Worm (Caenorhabditis elegans) whole organism, late embryonic: ENCODE data around the gene C23H3.9.

ENCODE experiments used
- F13H6.1 ChIP-seq: sonication (generic microtip); optimal IDR thresholded peaks from 2 replicates; lab custom pipeline; 2016; ENCODE audit warnings: missing genetic modification characterization, missing compliant biosample characterization
- ama-1 ChIP-seq: fragments of 150-350 bp; optimal IDR thresholded peaks from 2 replicates; lab custom pipeline; 2014
- ceh-18 ChIP-seq: sonication (generic microtip); optimal IDR thresholded peaks from 2 replicates; lab custom pipeline; 2016; ENCODE audit warnings: missing genetic modification characterization, missing compliant biosample characterization
- ceh-2 ChIP-seq: sonication (generic microtip); optimal IDR thresholded peaks from 2 replicates; lab custom pipeline; 2016; ENCODE audit warnings: missing genotype, missing genetic modification characterization, missing compliant biosample characterization
- ceh-22 ChIP-seq: sonication (generic microtip); optimal IDR thresholded peaks from 2 replicates; lab custom pipeline; 2017; ENCODE audit warnings: missing biosample characterization, missing genetic modification characterization
- ceh-30 ChIP-seq: fragments of 150-350 bp; optimal IDR thresholded peaks from 2 replicates; lab custom pipeline; 2014; ENCODE audit warnings: missing biosample characterization, missing genetic modification characterization
- ceh-31 ChIP-seq: sonication (generic microtip); optimal IDR thresholded peaks from 2 replicates; lab custom pipeline; 2016; ENCODE audit warnings: missing genetic modification characterization, missing compliant biosample characterization
- ceh-34 ChIP-seq: sonication (generic microtip); optimal IDR thresholded peaks from 2 replicates; lab custom pipeline; 2016; ENCODE audit warnings: mild to moderate bottlenecking, missing genetic modification characterization, missing compliant biosample characterization
- ceh-45 ChIP-seq: fragments of 200-800 bp; sonication (Bioruptor generic); IDR thresholded peaks from 2 replicates; pipeline ENCODE4 v1.3.6; 2022; ENCODE audit warnings: missing genetic modification reagents, missing genetic modification characterization, missing compliant biosample characterization
- ceh-9 ChIP-seq: sonication (generic microtip); optimal IDR thresholded peaks from 2 replicates; lab custom pipeline; 2016; ENCODE audit warnings: mild to moderate bottlenecking, missing genetic modification characterization, inconsistent platforms, missing compliant biosample characterization
- dve-1 ChIP-seq: sonication (generic microtip); optimal IDR thresholded peaks from 2 replicates; lab custom pipeline; 2017; ENCODE audit warnings: antibody characterized with exemption, mild to moderate bottlenecking, missing genetic modification characterization, missing compliant biosample characterization
- elt-2 ChIP-seq: sonication (generic microtip); optimal IDR thresholded peaks from 2 replicates; lab custom pipeline; 2016; ENCODE audit warnings: missing genetic modification reagents, missing genetic modification characterization, missing compliant biosample characterization
- ets-4 ChIP-seq: sonication (generic microtip); optimal IDR thresholded peaks from 2 replicates; lab custom pipeline; 2016; ENCODE audit warnings: missing genetic modification characterization, missing compliant biosample characterization
- eyg-1 ChIP-seq: sonication (generic microtip); optimal IDR thresholded peaks from 2 replicates; lab custom pipeline; 2016; ENCODE audit warnings: missing genotype, missing genetic modification characterization, missing compliant biosample characterization
- fkh-6 ChIP-seq: sonication (generic microtip); optimal IDR thresholded peaks from 2 replicates; lab custom pipeline; 2016; ENCODE audit warnings: missing genetic modification characterization, missing compliant biosample characterization
- gmeb-2 ChIP-seq: sonication (generic microtip); optimal IDR thresholded peaks from 2 replicates; lab custom pipeline; 2016; ENCODE audit warnings: missing genetic modification characterization, inconsistent platforms, missing compliant biosample characterization
- hlh-30 ChIP-seq: sonication (generic microtip); optimal IDR thresholded peaks from 2 replicates; lab custom pipeline; 2017; ENCODE audit warnings: antibody characterized with exemption, missing genetic modification characterization, missing compliant biosample characterization; ENCODE audit not compliant: insufficient read depth
- hlh-6 ChIP-seq: sonication (generic microtip); optimal IDR thresholded peaks from 2 replicates; lab custom pipeline; 2016; ENCODE audit warnings: missing genotype, missing genetic modification characterization, missing compliant biosample characterization
- hlh-8 ChIP-seq: sonication (generic microtip); optimal IDR thresholded peaks from 2 replicates; lab custom pipeline; 2016; ENCODE audit warnings: missing genotype, missing genetic modification characterization, missing compliant biosample characterization
- lim-6 ChIP-seq: sonication (generic microtip); optimal IDR thresholded peaks from 2 replicates; lab custom pipeline; 2016; ENCODE audit warnings: missing genetic modification characterization, missing compliant biosample characterization
- madf-2 ChIP-seq: sonication (generic microtip); optimal IDR thresholded peaks from 2 replicates; lab custom pipeline; 2017; ENCODE audit warnings: missing genetic modification characterization, missing compliant biosample characterization
- mec-3 ChIP-seq: sonication (generic microtip); optimal IDR thresholded peaks from 2 replicates; lab custom pipeline; 2016; ENCODE audit warnings: borderline replicate concordance, missing genetic modification characterization, missing compliant biosample characterization
- nfya-1 ChIP-seq: sonication (generic microtip); optimal IDR thresholded peaks from 2 replicates; lab custom pipeline; 2017; ENCODE audit warnings: missing genetic modification characterization, mild to moderate bottlenecking, missing compliant biosample characterization, antibody characterized with exemption, moderate library complexity
- nhr-11 ChIP-seq: fragments of 150-350 bp; optimal IDR thresholded peaks from 2 replicates; lab custom pipeline; 2014; ENCODE audit warnings: missing biosample characterization, missing genetic modification characterization
- nhr-232 ChIP-seq: sonication (generic microtip); optimal IDR thresholded peaks from 2 replicates; lab custom pipeline; 2016; ENCODE audit warnings: missing genetic modification characterization, missing compliant biosample characterization
- pag-3 ChIP-seq: sonication (generic microtip); optimal IDR thresholded peaks from 2 replicates; lab custom pipeline; 2016; ENCODE audit warnings: missing compliant biosample characterization, missing genetic modification characterization, borderline replicate concordance
- pat-9 ChIP-seq: fragments of 200-800 bp; sonication (Bioruptor generic); optimal IDR thresholded peaks from 2 replicates; lab custom pipeline; 2018; ENCODE audit warnings: mild to moderate bottlenecking, missing genetic modification characterization, moderate library complexity, missing compliant biosample characterization
- pax-1 ChIP-seq: fragments of 150-350 bp; optimal IDR thresholded peaks from 2 replicates; lab custom pipeline; 2014; ENCODE audit warnings: missing biosample characterization, missing genetic modification characterization
- pha-2 ChIP-seq: sonication (generic microtip); optimal IDR thresholded peaks from 2 replicates; lab custom pipeline; 2017; ENCODE audit warnings: mild to moderate bottlenecking, missing genetic modification characterization, missing compliant biosample characterization
- pha-4 ChIP-seq: fragments of 150-350 bp; optimal IDR thresholded peaks from 2 replicates; lab custom pipeline; 2018; ENCODE audit warnings: missing biosample characterization, missing genetic modification reagents, missing genetic modification characterization
- pqm-1 ChIP-seq: sonication (generic microtip); optimal IDR thresholded peaks from 2 replicates; lab custom pipeline; 2016; ENCODE audit warnings: missing genetic modification characterization, missing compliant biosample characterization
- pros-1 ChIP-seq: fragments of 150-350 bp; optimal IDR thresholded peaks from 2 replicates; lab custom pipeline; 2014; ENCODE audit warnings: missing biosample characterization, missing genetic modification reagents, missing genetic modification characterization
- ref-2 ChIP-seq: sonication (generic microtip); optimal IDR thresholded peaks from 2 replicates; lab custom pipeline; 2016; ENCODE audit warnings: missing genetic modification characterization, missing compliant biosample characterization
- rnt-1 ChIP-seq: sonication (generic microtip); optimal IDR thresholded peaks from 2 replicates; lab custom pipeline; 2016; ENCODE audit warnings: missing genetic modification characterization, missing compliant biosample characterization
- sdc-2 ChIP-seq: sonication (generic microtip); optimal IDR thresholded peaks from 2 replicates; lab custom pipeline; 2016; ENCODE audit warnings: missing genotype, missing genetic modification characterization, missing compliant biosample characterization
- sox-2 ChIP-seq: fragments of 200-800 bp; sonication (Bioruptor generic); IDR thresholded peaks from 2 replicates; pipeline ENCODE4 v1.3.6; 2022; ENCODE audit warnings: missing genetic modification reagents, missing genetic modification characterization, missing compliant biosample characterization
- syd-9 ChIP-seq: sonication (generic microtip); optimal IDR thresholded peaks from 2 replicates; lab custom pipeline; 2016; ENCODE audit warnings: mild to moderate bottlenecking, missing genetic modification characterization, moderate library complexity, missing compliant biosample characterization
- tbx-2 ChIP-seq: sonication (generic microtip); optimal IDR thresholded peaks from 2 replicates; lab custom pipeline; 2016; ENCODE audit warnings: missing genetic modification characterization, missing compliant biosample characterization
- tbx-7 ChIP-seq: sonication (generic microtip); optimal IDR thresholded peaks from 2 replicates; lab custom pipeline; 2016; ENCODE audit warnings: missing genotype, missing genetic modification characterization, missing compliant biosample characterization
- ttx-3 ChIP-seq: sonication (generic microtip); optimal IDR thresholded peaks from 2 replicates; lab custom pipeline; 2016; ENCODE audit warnings: missing genetic modification reagents, missing genetic modification characterization, missing compliant biosample characterization
- unc-42 ChIP-seq: sonication (generic microtip); optimal IDR thresholded peaks from 2 replicates; lab custom pipeline; 2016; ENCODE audit warnings: missing genotype, missing genetic modification characterization, missing compliant biosample characterization
- unc-55 ChIP-seq: sonication (generic microtip); optimal IDR thresholded peaks from 2 replicates; lab custom pipeline; 2017; ENCODE audit warnings: missing biosample characterization, missing genetic modification reagents, missing genetic modification characterization
- zip-5 ChIP-seq: sonication (generic microtip); optimal IDR thresholded peaks from 2 replicates; lab custom pipeline; 2016; ENCODE audit warnings: missing genetic modification characterization, missing compliant biosample characterization

C23H3.9 gene

DNA sequence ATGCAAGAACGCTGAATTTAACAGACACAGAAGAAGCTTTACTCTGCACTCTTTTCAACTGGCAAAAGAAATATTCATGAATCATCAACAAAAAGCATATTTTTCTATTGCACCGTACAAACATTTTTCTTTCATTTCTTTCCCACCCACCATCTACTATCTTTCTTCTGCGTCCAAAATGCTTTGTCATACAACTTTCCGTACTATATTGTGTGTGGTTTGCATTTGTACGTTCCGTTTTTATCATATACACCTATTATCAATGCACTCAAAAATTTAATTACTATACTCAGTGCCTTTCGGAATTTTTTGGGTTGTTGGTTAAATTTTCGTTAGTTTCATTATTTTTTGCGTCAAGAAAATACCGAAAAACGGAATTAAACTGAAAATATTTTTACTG lies 11.4 kb downstream of the C23H3.9 start:
- TF ChIP-seq ceh-45 (GFP tag; lab: Robert Waterston, UW): no peak
- TF ChIP-seq, all 69 proteins: peak for 0

- peak; percentile 3 for TF ChIP-seq pqm-1 (tag; lab: Kevin White, UChicago)
- peak; percentile 84 for TF ChIP-seq eyg-1
- TF ChIP-seq ceh-22: no peak
- no peak for TF ChIP-seq lim-6 (tag; lab: Kevin White, UChicago)
- TF ChIP-seq ama-1: no peak
- peak; percentile 79 for TF ChIP-seq ceh-31 (tag; lab: Kevin White, UChicago)
- peak; percentile 39 for TF ChIP-seq elt-2 (tag; lab: Kevin White, UChicago)
- peak; percentile 28 for TF ChIP-seq mec-3 (tag; lab: Kevin White, UChicago)
- no peak for TF ChIP-seq ttx-3 (tag; lab: Kevin White, UChicago)
- TF ChIP-seq syd-9 (tag; lab: Kevin White, UChicago): peak; percentile 17
- peak; percentile 31 for TF ChIP-seq dve-1 (tag; lab: Kevin White, UChicago)
- peak; percentile 31 for TF ChIP-seq rnt-1 (tag; lab: Kevin White, UChicago)
- no peak for TF ChIP-seq pag-3
- peak; percentile 92 for TF ChIP-seq ref-2 (tag; lab: Kevin White, UChicago)
- no peak for TF ChIP-seq ceh-45 (GFP tag; lab: Robert Waterston, UW)
- peak; percentile 67 for TF ChIP-seq sox-2 (GFP tag; lab: Robert Waterston, UW)
- TF ChIP-seq fkh-6: no peak
- no peak for TF ChIP-seq nhr-11 (tag; lab: Kevin White, UChicago)
- TF ChIP-seq pros-1 (tag; lab: Kevin White, UChicago): peak; percentile 83
- TF ChIP-seq nfya-1 (tag; lab: Kevin White, UChicago): peak; percentile 48
- peak; percentile 69 for TF ChIP-seq unc-55 (GFP tag; lab: Kevin White, UChicago)
- TF ChIP-seq hlh-8 (tag; lab: Kevin White, UChicago): peak; percentile 76
- TF ChIP-seq ceh-18 (tag; lab: Kevin White, UChicago): peak; percentile 34
- no peak for TF ChIP-seq hlh-6 (tag; lab: Kevin White, UChicago)
- TF ChIP-seq tbx-2 (tag; lab: Kevin White, UChicago): peak; percentile 84
- TF ChIP-seq F13H6.1 (tag; lab: Kevin White, UChicago): no peak
- peak; percentile 84 for TF ChIP-seq hlh-30 (tag; lab: Kevin White, UChicago)
- TF ChIP-seq pax-1: peak; percentile 79
- TF ChIP-seq ceh-30: peak; percentile 63
- peak; percentile 63 for TF ChIP-seq ceh-34 (tag; lab: Kevin White, UChicago)
- peak; percentile 75 for TF ChIP-seq ets-4 (tag; lab: Kevin White, UChicago)
- peak; percentile 13 for TF ChIP-seq unc-42 (tag; lab: Kevin White, UChicago)
- peak; percentile 38 for TF ChIP-seq sdc-2 (tag; lab: Kevin White, UChicago)
- TF ChIP-seq nhr-232 (tag; lab: Kevin White, UChicago): no peak
- TF ChIP-seq tbx-7: peak; percentile 38
- TF ChIP-seq madf-2 (tag; lab: Kevin White, UChicago): peak; percentile 46
- TF ChIP-seq ceh-2 (tag; lab: Kevin White, UChicago): peak; percentile 64
- peak; percentile 1 for TF ChIP-seq pha-2
- no peak for TF ChIP-seq ceh-9 (tag; lab: Kevin White, UChicago)
Observed at ce11 chrII:66322-66721, 12.7 kb downstream of the C23H3.9 start.

DNA sequence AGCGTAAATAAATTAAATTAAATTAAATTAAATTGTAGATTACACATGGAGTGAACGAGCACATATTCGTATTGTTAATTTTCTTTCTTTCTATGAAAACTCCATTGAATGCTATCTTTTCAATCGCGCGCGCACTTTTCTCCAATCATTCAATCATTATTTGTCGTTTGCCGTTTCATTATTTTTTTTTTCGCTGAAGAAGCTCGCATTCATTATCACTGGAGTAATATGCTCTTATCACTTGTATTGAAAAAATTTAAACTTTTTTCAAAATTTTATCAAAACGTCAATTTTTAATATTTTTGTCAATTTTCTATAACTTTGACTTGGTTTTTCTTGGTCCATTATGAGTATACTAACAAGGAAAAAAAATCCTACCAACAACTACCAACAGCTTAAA lies 13.6 kb downstream of the C23H3.9 start:
- no peak for TF ChIP-seq pha-4 (tag; lab: Kevin White, UChicago)
- TF ChIP-seq gmeb-2: no peak
- no peak for TF ChIP-seq ceh-22
- TF ChIP-seq pat-9 (tag; lab: Kevin White, UChicago): no peak
- no peak for TF ChIP-seq hlh-8 (tag; lab: Kevin White, UChicago)
- TF ChIP-seq pax-1: no peak
- no peak for TF ChIP-seq zip-5 (tag; lab: Kevin White, UChicago)
- no peak for TF ChIP-seq ref-2 (tag; lab: Kevin White, UChicago)
- TF ChIP-seq, all 69 proteins: peak for 0
